Worm (Caenorhabditis elegans) whole organism, early embryonic: ENCODE data around the gene F23D12.3.

Source experiments
- B0310.2 ChIP-seq: sonication (generic microtip); optimal IDR thresholded peaks from 2 replicates; lab custom pipeline; 2016; ENCODE audit warnings: mild to moderate bottlenecking, missing genetic modification characterization, missing compliant biosample characterization
- F13C5.2 ChIP-seq: sonication (generic microtip); optimal IDR thresholded peaks from 2 replicates; lab custom pipeline; 2017; ENCODE audit warnings: mild to moderate bottlenecking, missing genetic modification characterization, inconsistent platforms, missing compliant biosample characterization
- aly-1 ChIP-seq: sonication (generic microtip); optimal IDR thresholded peaks from 2 replicates; lab custom pipeline; 2016; ENCODE audit warnings: missing genetic modification characterization, missing compliant biosample characterization
- ama-1 ChIP-seq: fragments of 150-350 bp; optimal IDR thresholded peaks from 2 replicates; lab custom pipeline; 2014
- ceh-13 ChIP-seq: fragments of 200-800 bp; sonication (Bioruptor generic); optimal IDR thresholded peaks from 2 replicates; lab custom pipeline; 2018; ENCODE audit warnings: mild to moderate bottlenecking, missing genetic modification characterization, missing compliant biosample characterization
- ceh-36 ChIP-seq: sonication (generic microtip); optimal IDR thresholded peaks from 2 replicates; lab custom pipeline; 2016; ENCODE audit warnings: missing genetic modification characterization, inconsistent platforms, missing compliant biosample characterization
- ets-7 ChIP-seq: sonication (generic microtip); optimal IDR thresholded peaks from 2 replicates; lab custom pipeline; 2016; ENCODE audit warnings: missing genotype, missing genetic modification characterization, missing compliant biosample characterization
- flt-1 ChIP-seq: fragments of 200-800 bp; sonication (Bioruptor generic); IDR thresholded peaks from 2 replicates; pipeline ENCODE4 v1.3.6; 2022; ENCODE audit warnings: missing genetic modification characterization, missing compliant biosample characterization
- hmbx-1 ChIP-seq: sonication (generic microtip); optimal IDR thresholded peaks from 2 replicates; lab custom pipeline; 2016; ENCODE audit warnings: mild to moderate bottlenecking, missing genetic modification characterization, missing compliant biosample characterization
- hmg-4 ChIP-seq: fragments of 200-800 bp; sonication (Bioruptor generic); optimal IDR thresholded peaks from 2 replicates; lab custom pipeline; 2018; ENCODE audit warnings: mild to moderate bottlenecking, missing genetic modification characterization, missing compliant biosample characterization
- hnd-1 ChIP-seq: sonication (generic microtip); optimal IDR thresholded peaks from 2 replicates; lab custom pipeline; 2016; ENCODE audit warnings: missing genetic modification characterization, missing compliant biosample characterization
- pes-1 ChIP-seq: fragments of 200-800 bp; sonication (Bioruptor generic); IDR thresholded peaks from 2 replicates; pipeline ENCODE4 v1.3.6; 2022; ENCODE audit warnings: missing genetic modification reagents, missing genetic modification characterization, missing compliant biosample characterization
- scrt-1 ChIP-seq: fragments of 200-800 bp; sonication (Bioruptor generic); IDR thresholded peaks from 2 replicates; pipeline ENCODE4 v1.3.6; 2022; ENCODE audit warnings: missing genetic modification characterization, missing compliant biosample characterization
- sea-1 ChIP-seq: fragments of 200-800 bp; sonication (Bioruptor generic); conservative IDR thresholded peaks from 2 replicates; pipeline ENCODE4 v1.3.6; 2022; ENCODE audit warnings: missing genetic modification characterization, missing compliant biosample characterization
- tbx-11 ChIP-seq: fragments of 200-800 bp; sonication (Bioruptor generic); IDR thresholded peaks from 2 replicates; pipeline ENCODE4 v1.3.6; 2022; ENCODE audit warnings: missing genetic modification characterization, missing compliant biosample characterization
- tbx-37 ChIP-seq: fragments of 200-800 bp; sonication (Bioruptor generic); conservative IDR thresholded peaks from 2 replicates; pipeline ENCODE4 v1.3.6; 2022; ENCODE audit warnings: missing genetic modification reagents, missing genetic modification characterization, missing compliant biosample characterization
- tra-4 ChIP-seq: sonication (generic microtip); optimal IDR thresholded peaks from 2 replicates; lab custom pipeline; 2017; ENCODE audit warnings: missing genetic modification characterization, missing compliant biosample characterization

Gene F23D12.3

ce11 chrX:14478743-14479428, 36.5 kb downstream of the F23D12.3 start, which contains the start of gene M163.11:
TSS of gene M163.11 (plus strand) at chrX:14479378.
- TF ChIP-seq tra-4: no peak
- no peak for TF ChIP-seq ets-7 (tag; lab: Kevin White, UChicago)
- TF ChIP-seq ceh-36 (tag; lab: Kevin White, UChicago): no peak
- TF ChIP-seq sea-1 (GFP tag; lab: Robert Waterston, UW): no peak

- TF ChIP-seq tbx-37 (peak; percentile 48; the same call in 1 of the 2 replicates), ceh-36 (tag; lab: Kevin White, UChicago) (peak; percentile 9), tbx-11 (GFP tag; lab: Robert Waterston, UW) (peak; percentile 47; the same call in 1 of the 2 replicates), aly-1 (no peak), hmg-4 (GFP tag; lab: Kevin White, UChicago) (peak; percentile 69), hnd-1 (tag; lab: Kevin White, UChicago) (no peak), hmbx-1 (tag; lab: Kevin White, UChicago) (no peak), sea-1 (GFP tag; lab: Robert Waterston, UW) (peak; percentile 51; the same call in 1 of the 2 replicates), scrt-1 (GFP tag; lab: Robert Waterston, UW) (0 out of 2 replicates have a peak, but pooled peaks have one; percentile 47), F13C5.2 (tag; lab: Kevin White, UChicago) (peak; percentile 82), flt-1 (GFP tag; lab: Robert Waterston, UW) (no peak), ets-7 (tag; lab: Kevin White, UChicago) (no peak), ama-1 (lab: Kevin White, UChicago) (no peak), B0310.2 (tag; lab: Kevin White, UChicago) (no peak), ceh-13 (GFP tag; lab: Kevin White, UChicago) (no peak), pes-1 (peak; percentile 76), tra-4 (no peak)
Observed at ce11 chrX:14480248-14480647, 37.8 kb downstream of the F23D12.3 start, which contains the start of gene gfi-3. TSS of gene gfi-3 (plus strand) at chrX:14480572.

- TF ChIP-seq hnd-1 (tag; lab: Kevin White, UChicago) (no peak), hmbx-1 (tag; lab: Kevin White, UChicago) (no peak), ceh-13 (GFP tag; lab: Kevin White, UChicago) (no peak), tra-4 (no peak), tbx-11 (GFP tag; lab: Robert Waterston, UW) (0 out of 2 replicates have a peak, but pooled peaks have one; percentile 22)
Observed at ce11 chrX:14481637-14482036, 39.2 kb downstream of the F23D12.3 start.

ce11 chrX:14484827-14485226, 42.4 kb downstream of the F23D12.3 start, which contains the start of gene M163.8:
TSS of gene M163.8 (plus strand) at chrX:14485127.
- TF ChIP-seq hnd-1 (tag; lab: Kevin White, UChicago): no peak
- TF ChIP-seq flt-1 (GFP tag; lab: Robert Waterston, UW): no peak
- TF ChIP-seq F13C5.2 (tag; lab: Kevin White, UChicago): no peak
- no peak for TF ChIP-seq pes-1
- TF ChIP-seq tbx-11 (GFP tag; lab: Robert Waterston, UW): no peak
- no peak for TF ChIP-seq aly-1
- no peak for TF ChIP-seq hmbx-1 (tag; lab: Kevin White, UChicago)
- no peak for TF ChIP-seq ceh-36 (tag; lab: Kevin White, UChicago)

- TF ChIP-seq hmbx-1 (tag; lab: Kevin White, UChicago): no peak
- 0 out of 2 replicates have a peak, but pooled peaks have one; percentile 45 for TF ChIP-seq flt-1 (GFP tag; lab: Robert Waterston, UW)
- 0 out of 2 replicates have a peak, but pooled peaks have one; percentile 21 for TF ChIP-seq sea-1 (GFP tag; lab: Robert Waterston, UW)
- no peak for TF ChIP-seq F13C5.2 (tag; lab: Kevin White, UChicago)
- TF ChIP-seq ets-7 (tag; lab: Kevin White, UChicago): peak; percentile 75
- no peak for TF ChIP-seq hnd-1 (tag; lab: Kevin White, UChicago)
- no peak; the same call in 1 of the 2 replicates for TF ChIP-seq pes-1
- TF ChIP-seq hmg-4 (GFP tag; lab: Kevin White, UChicago): peak; percentile 55
Observed at ce11 chrX:14486503-14486902, 44.1 kb downstream of the F23D12.3 start.

- no peak for TF ChIP-seq ceh-36 (tag; lab: Kevin White, UChicago)
Observed at ce11 chrX:14487333-14487732, 44.9 kb downstream of the F23D12.3 start.

ce11 chrX:14487832-14488231, 45.4 kb downstream of the F23D12.3 start:
- no peak for TF ChIP-seq hmbx-1 (tag; lab: Kevin White, UChicago)
- no peak for TF ChIP-seq ets-7 (tag; lab: Kevin White, UChicago)

- TF ChIP-seq scrt-1 (GFP tag; lab: Robert Waterston, UW) (peak; percentile 25; the same call in 1 of the 2 replicates), hmg-4 (GFP tag; lab: Kevin White, UChicago) (peak; percentile 73), aly-1 (no peak), tbx-11 (GFP tag; lab: Robert Waterston, UW) (peak; percentile 60), hmbx-1 (tag; lab: Kevin White, UChicago) (peak; percentile 22), flt-1 (GFP tag; lab: Robert Waterston, UW) (no peak), F13C5.2 (tag; lab: Kevin White, UChicago) (peak; percentile 57), sea-1 (GFP tag; lab: Robert Waterston, UW) (peak; percentile 68; the same call in 1 of the 2 replicates), hnd-1 (tag; lab: Kevin White, UChicago) (no peak), ama-1 (lab: Kevin White, UChicago) (peak; percentile 98), ets-7 (tag; lab: Kevin White, UChicago) (no peak), tra-4 (peak; percentile 48), pes-1 (peak; percentile 58), tbx-37 (peak; percentile 30; the same call in 1 of the 2 replicates), ceh-13 (GFP tag; lab: Kevin White, UChicago) (no peak), ceh-36 (tag; lab: Kevin White, UChicago) (no peak)
Observed at ce11 chrX:14489945-14490344, 47.5 kb downstream of the F23D12.3 start, which contains the start of gene his-24. TSS of gene his-24 (plus strand) at chrX:14490094.
